Fruit fly (Drosophila melanogaster): ENCODE results near the gene ovo.

ovo gene

DNA sequence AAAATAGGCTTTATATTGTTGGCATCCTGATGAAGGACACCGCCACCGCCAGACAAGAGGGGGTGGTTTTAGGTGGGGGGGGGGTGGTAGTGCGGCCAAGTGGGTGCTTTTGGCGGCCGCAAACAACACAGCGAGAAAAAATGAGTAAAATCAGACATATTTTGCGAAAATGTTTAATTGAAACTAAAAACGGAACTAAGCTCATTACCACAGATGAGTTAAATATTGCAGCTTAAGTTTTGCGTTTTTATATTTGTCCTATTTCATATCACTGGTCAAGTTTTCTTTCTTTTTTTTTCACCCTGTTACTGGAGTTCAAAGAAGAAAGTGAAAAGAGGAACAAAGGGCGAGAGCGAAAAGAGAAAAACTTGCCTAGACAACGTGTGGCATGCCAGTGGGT lies 45.9 kb downstream of the ovo start (continued):
- TF ChIP-seq CG12942 (GFP tag; optimal IDR thresholded peaks at IDR 0.05) (peak; percentile 62), bowl (GFP tag; IDR thresholded peaks at IDR 0.05) (no peak), CG30020 (tag; optimal IDR thresholded peaks at IDR 0.05) (no peak), Adf1 (GFP tag; IDR thresholded peaks at IDR 0.05) (no peak), ci (GFP tag; IDR thresholded peaks at IDR 0.05) (peak; percentile 88), CG10654 (GFP tag; optimal IDR thresholded peaks at IDR 0.05) (peak; percentile 32), Hr39 (optimal IDR thresholded peaks at IDR 0.05) (no peak), Xbp1 (GFP tag; optimal IDR thresholded peaks at IDR 0.05) (peak; percentile 75), Meics (GFP tag; optimal IDR thresholded peaks at IDR 0.05) (peak; percentile 73), CG8388 (GFP tag; optimal IDR thresholded peaks at IDR 0.05) (peak; percentile 66), pho (GFP tag; optimal IDR thresholded peaks at IDR 0.05) (peak; percentile 53), Scr (GFP tag; IDR thresholded peaks at IDR 0.05; ENCODE audit: partially characterized antibody) (no peak), bsh (GFP tag; optimal IDR thresholded peaks at IDR 0.05) (peak in 1 of 2 experiments; percentile 80), TFAM (GFP tag; optimal IDR thresholded peaks at IDR 0.05) (no peak), Hsf (GFP tag; optimal IDR thresholded peaks at IDR 0.05) (peak; percentile 56), fru (optimal IDR thresholded peaks at IDR 0.05) (no peak), nerfin-1 (tag; optimal IDR thresholded peaks at IDR 0.05) (peak; percentile 49), nau (GFP tag; optimal IDR thresholded peaks at IDR 0.05) (peak; percentile 63), dmrt11E (tag; optimal IDR thresholded peaks at IDR 0.05) (peak; percentile 43), slp2 (GFP tag; optimal IDR thresholded peaks at IDR 0.05) (peak; percentile 45), HHEX (GFP tag; optimal IDR thresholded peaks at IDR 0.05) (peak; percentile 74), vvl (GFP tag; IDR thresholded peaks at IDR 0.05) (peak; percentile 85), crol (GFP tag; IDR thresholded peaks at IDR 0.05) (peak; percentile 38; the same call in 1 of the 2 replicates), hkb (optimal IDR thresholded peaks at IDR 0.05) (no peak), hkb (GFP tag; IDR thresholded peaks at IDR 0.05) (peak; percentile 84), ken (GFP tag; IDR thresholded peaks at IDR 0.05) (peak; percentile 59; the same call in 2 of the 3 replicates), CG18764 (GFP tag; optimal IDR thresholded peaks at IDR 0.05) (peak; percentile 36), scrt (GFP tag; optimal IDR thresholded peaks at IDR 0.05) (peak; percentile 70), Six4 (GFP tag; optimal IDR thresholded peaks at IDR 0.05) (no peak), MTF-1 (GFP tag; optimal IDR thresholded peaks at IDR 0.05; ENCODE audit: borderline replicate concordance) (peak; percentile 17), CG13296 (GFP tag; optimal IDR thresholded peaks at IDR 0.05) (peak; percentile 59), Fer2 (tag; optimal IDR thresholded peaks at IDR 0.05) (peak; percentile 32), CG13624 (GFP tag; optimal IDR thresholded peaks at IDR 0.05) (peak; percentile 40), az2 (GFP tag; optimal IDR thresholded peaks at IDR 0.05) (peak; percentile 58), CG11093 (GFP tag; IDR thresholded peaks at IDR 0.05) (0 out of 3 replicates have a peak, but pooled peaks have one; percentile 29), CG1603 (tag; optimal IDR thresholded peaks at IDR 0.05) (peak; percentile 58), CHES-1-like (GFP tag; optimal IDR thresholded peaks at IDR 0.05) (peak; percentile 22), repo (GFP tag; optimal IDR thresholded peaks at IDR 0.05) (peak; percentile 49), CG6813 (GFP tag; optimal IDR thresholded peaks at IDR 0.05) (peak; percentile 71), ttk (GFP tag; IDR thresholded peaks at IDR 0.05) (peak; percentile 62; the same call in 1 of the 2 replicates), CG17361 (GFP tag; IDR thresholded peaks at IDR 0.05) (peak; percentile 66; the same call in 2 of the 3 replicates), CG8765 (GFP tag; IDR thresholded peaks at IDR 0.05) (no peak), CG15011 (GFP tag; optimal IDR thresholded peaks at IDR 0.05) (peak; percentile 61), fd96Cb (tag; optimal IDR thresholded peaks at IDR 0.05) (peak; percentile 66), CG16815 (GFP tag; optimal IDR thresholded peaks at IDR 0.05) (peak; percentile 43), Taf1 (GFP tag; IDR thresholded peaks at IDR 0.05) (0 out of 2 replicates have a peak, but pooled peaks have one; percentile 21), sc (optimal IDR thresholded peaks at IDR 0.05) (no peak), sc (GFP tag; optimal IDR thresholded peaks at IDR 0.05) (peak; percentile 37), org-1 (GFP tag; optimal IDR thresholded peaks at IDR 0.05) (peak; percentile 70), ap (GFP tag; IDR thresholded peaks at IDR 0.05) (peak; percentile 60), luna (GFP tag; optimal IDR thresholded peaks at IDR 0.05) (no peak), Tbp (GFP tag; optimal IDR thresholded peaks at IDR 0.05) (no peak)

All from whole organism, embryonic.